Fruit fly (Drosophila melanogaster): ENCODE results near the gene CG3407.

dm6 chr2L:3844898-3845713 is 31.9 kb upstream of the CG3407 start:
- TF ChIP-seq pan (optimal IDR thresholded peaks at IDR 0.05) (no peak), CG8478 (optimal IDR thresholded peaks at IDR 0.05) (no peak), psq (optimal IDR thresholded peaks at IDR 0.05) (no peak)
